Fruit fly (Drosophila melanogaster) whole organism, pupa: ENCODE results near the gene CG2310.

Experiments used
- CG13204 ChIP-seq: fragments of 200-800 bp; sonication (Bioruptor generic); optimal IDR thresholded peaks from 2 replicates; lab custom pipeline; 2018; ENCODE audit warnings: missing biosample characterization, mild to moderate bottlenecking, missing genetic modification characterization, moderate library complexity
- CG15710 ChIP-seq: fragments of 200-800 bp; sonication (Bioruptor generic); optimal IDR thresholded peaks from 2 replicates; lab custom pipeline; 2018; ENCODE audit warnings: missing biosample characterization, mild to moderate bottlenecking, missing genetic modification characterization, moderate library complexity
- CG17806 ChIP-seq: fragments of 200-800 bp; sonication (Bioruptor generic); optimal IDR thresholded peaks from 2 replicates; lab custom pipeline; 2018; ENCODE audit warnings: missing biosample characterization, mild to moderate bottlenecking, missing genetic modification characterization, moderate library complexity
- CG32121 ChIP-seq: fragments of 200-800 bp; sonication (Bioruptor generic); IDR thresholded peaks from 2 replicates; pipeline ENCODE4 v1.3.6; 2022; ENCODE audit warnings: missing biosample characterization, missing genetic modification characterization
- CG8159 ChIP-seq: fragments of 200-800 bp; sonication (Bioruptor generic); optimal IDR thresholded peaks from 3 replicates; lab custom pipeline; 2018; ENCODE audit warnings: missing biosample characterization, mild to moderate bottlenecking, missing genetic modification characterization, moderate library complexity
- CG8301 ChIP-seq: fragments of 200-800 bp; sonication (Bioruptor generic); optimal IDR thresholded peaks from 2 replicates; lab custom pipeline; 2018; ENCODE audit warnings: missing biosample characterization, mild to moderate bottlenecking, missing genetic modification characterization
- D1 ChIP-seq: fragments of 200-800 bp; sonication (Bioruptor generic); optimal IDR thresholded peaks from 2 replicates; lab custom pipeline; 2018; ENCODE audit warnings: missing biosample characterization, mild to moderate bottlenecking, missing genetic modification characterization, moderate library complexity
- EcR ChIP-seq: fragments of 200-800 bp; sonication (Bioruptor generic); optimal IDR thresholded peaks from 3 replicates; lab custom pipeline; 2019; ENCODE audit warnings: missing biosample characterization, missing genetic modification characterization, mild to moderate bottlenecking, moderate library complexity, missing genetic modification reagents
- fd96Ca ChIP-seq: fragments of 200-800 bp; sonication (Bioruptor generic); IDR thresholded peaks from 3 replicates; pipeline ENCODE4 v1.3.6; 2022; ENCODE audit warnings: missing biosample characterization, missing genetic modification characterization
- rn ChIP-seq: fragments of 200-800 bp; sonication (Bioruptor generic); IDR thresholded peaks from 2 replicates; pipeline ENCODE4 v1.3.6; 2022; ENCODE audit warnings: missing biosample characterization, missing genetic modification characterization

DNA sequence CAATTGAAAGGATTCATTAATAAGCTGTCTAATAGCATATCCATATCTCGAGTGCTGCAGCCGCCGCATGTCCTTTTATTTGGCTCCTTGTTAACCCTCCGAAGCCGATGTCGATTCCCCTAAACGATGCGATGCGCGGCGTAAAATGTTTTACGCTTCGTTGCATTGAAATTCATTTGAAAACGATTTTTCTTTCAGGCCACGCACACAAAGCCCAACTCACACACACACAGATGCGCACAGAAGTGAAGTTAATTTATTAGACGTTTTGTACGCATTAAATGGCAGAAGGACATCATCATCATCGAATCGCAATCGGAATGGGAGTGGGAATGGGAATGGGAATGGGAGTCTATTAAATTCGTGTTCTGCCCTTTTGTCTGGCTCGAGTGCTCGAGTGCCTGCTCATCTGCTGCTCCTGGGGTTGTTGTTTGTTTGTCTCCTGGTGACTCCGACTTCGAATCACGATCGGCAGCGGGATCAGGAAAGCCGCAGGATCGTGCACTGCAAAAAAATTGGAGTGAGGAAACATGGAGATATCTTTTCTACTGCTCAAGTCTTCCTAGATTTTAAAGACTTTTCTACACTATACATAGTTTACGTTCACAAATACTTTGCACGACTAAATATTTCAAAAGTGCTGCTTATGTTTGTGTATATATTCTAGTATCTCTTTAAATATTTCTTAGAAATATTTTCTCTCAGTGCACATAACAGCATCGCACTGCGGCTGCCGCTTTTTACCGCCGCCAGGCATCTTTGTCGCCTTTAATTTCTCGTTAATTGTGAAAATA is 47.8 kb upstream of the CG2310 start:
- TF ChIP-seq CG13204 (GFP tag; lab: Kevin White, UChicago) = no peak
- TF ChIP-seq CG15710 (tag; lab: Kevin White, UChicago) = no peak
- no peak for TF ChIP-seq CG32121 (GFP tag; lab: Robert Waterston, UW)
- no peak for TF ChIP-seq CG8159
- TF ChIP-seq EcR (GFP tag; lab: Kevin White, UChicago) = no peak
- TF ChIP-seq D1 = no peak
- TF ChIP-seq fd96Ca (GFP tag; lab: Robert Waterston, UW) = no peak
- no peak for TF ChIP-seq rn (GFP tag; lab: Robert Waterston, UW)
- TF ChIP-seq CG8301 (tag; lab: Kevin White, UChicago) = no peak
- no peak for TF ChIP-seq CG17806 (tag; lab: Kevin White, UChicago)
